Fruit fly (Drosophila melanogaster) whole organism, embryonic: Measurements from ENCODE around the gene CG5399.

Source experiments
- Adf1 ChIP-seq: fragments of 200-800 bp; sonication (Bioruptor generic); IDR thresholded peaks from 2 replicates; pipeline ENCODE4 v1.3.6; 2022; ENCODE audit warnings: missing biosample characterization, missing genetic modification characterization
- Bgb ChIP-seq: fragments of 200-800 bp; sonication (Bioruptor generic); IDR thresholded peaks from 2 replicates; pipeline ENCODE4 v1.3.6; 2022; ENCODE audit warnings: missing biosample characterization, missing genetic modification characterization; ENCODE audit not compliant: partially characterized antibody
- C15 ChIP-seq: fragments of 200-800 bp; sonication (Bioruptor generic); IDR thresholded peaks from 3 replicates; pipeline ENCODE4 v1.3.6; 2022; ENCODE audit warnings: missing biosample characterization, missing genetic modification characterization
- CG11247 ChIP-seq: fragments of 200-800 bp; sonication (Bioruptor generic); IDR thresholded peaks from 2 replicates; pipeline ENCODE4 v1.3.6; 2022; ENCODE audit warnings: missing biosample characterization, missing genetic modification characterization
- CG11398 ChIP-seq: fragments of 200-800 bp; sonication (Bioruptor generic); optimal IDR thresholded peaks from 2 replicates; lab custom pipeline; 2016; ENCODE audit warnings: missing biosample characterization, missing genetic modification characterization
- CG12769 ChIP-seq: fragments of 200-800 bp; sonication (Bioruptor generic); optimal IDR thresholded peaks from 2 replicates; lab custom pipeline; 2019; ENCODE audit warnings: missing biosample characterization, mild to moderate bottlenecking, missing genetic modification characterization, moderate library complexity
- CG13287 ChIP-seq: fragments of 200-800 bp; sonication (Bioruptor generic); IDR thresholded peaks from 2 replicates; pipeline ENCODE4 v1.3.6; 2022; ENCODE audit warnings: missing biosample characterization, missing genetic modification characterization; ENCODE audit not compliant: partially characterized antibody
- CG15601 ChIP-seq: fragments of 200-800 bp; sonication (Bioruptor generic); optimal IDR thresholded peaks from 3 replicates; lab custom pipeline; 2019; ENCODE audit warnings: missing biosample characterization, mild to moderate bottlenecking, missing genetic modification characterization, moderate library complexity
- CG15696 ChIP-seq: fragments of 200-800 bp; sonication (Bioruptor generic); optimal IDR thresholded peaks from 2 replicates; lab custom pipeline; 2019; ENCODE audit warnings: missing biosample characterization, mild to moderate bottlenecking, missing genetic modification characterization, moderate library complexity
- CG33213 ChIP-seq: fragments of 200-800 bp; sonication (Bioruptor generic); optimal IDR thresholded peaks from 3 replicates; lab custom pipeline; 2016; ENCODE audit warnings: missing biosample characterization, missing genetic modification characterization
- CG3726 ChIP-seq: fragments of 200-800 bp; sonication (Bioruptor generic); IDR thresholded peaks from 3 replicates; pipeline ENCODE4, ENCODE4 v1.3.6; 2022; ENCODE audit warnings: missing biosample characterization, missing genetic modification characterization
- CG5245 ChIP-seq: fragments of 200-800 bp; sonication (Bioruptor generic); optimal IDR thresholded peaks from 3 replicates; lab custom pipeline; 2016; ENCODE audit warnings: missing biosample characterization, missing genetic modification characterization
- CG6683 ChIP-seq: fragments of 200-800 bp; sonication (Bioruptor generic); optimal IDR thresholded peaks from 2 replicates; lab custom pipeline; 2017; ENCODE audit warnings: missing biosample characterization, mild to moderate bottlenecking, missing genetic modification characterization, missing genetic modification reagents
- CG6765 ChIP-seq: fragments of 200-800 bp; sonication (Bioruptor generic); optimal IDR thresholded peaks from 3 replicates; lab custom pipeline; 2017; ENCODE audit warnings: missing biosample characterization, mild to moderate bottlenecking, missing genetic modification characterization
- CG7786 ChIP-seq: fragments of 200-800 bp; sonication (Bioruptor generic); optimal IDR thresholded peaks from 2 replicates; lab custom pipeline; 2016; ENCODE audit warnings: missing biosample characterization, missing genetic modification characterization
- CG8281 ChIP-seq: fragments of 200-800 bp; sonication (Bioruptor generic); optimal IDR thresholded peaks from 2 replicates; lab custom pipeline; 2018; ENCODE audit warnings: missing biosample characterization, mild to moderate bottlenecking, missing genetic modification characterization, moderate library complexity
- CG9727 ChIP-seq: fragments of 200-800 bp; sonication (Bioruptor generic); optimal IDR thresholded peaks from 3 replicates; lab custom pipeline; 2017; ENCODE audit warnings: missing biosample characterization, mild to moderate bottlenecking, missing genetic modification characterization
- Doc2 ChIP-seq: fragments of 200-800 bp; sonication (Bioruptor generic); IDR thresholded peaks from 2 replicates; pipeline ENCODE4 v1.3.6; 2022; ENCODE audit warnings: missing biosample characterization, missing genetic modification characterization
- Drgx ChIP-seq: fragments of 200-800 bp; sonication (Bioruptor generic); IDR thresholded peaks from 2 replicates; pipeline ENCODE4 v1.3.6; 2022; ENCODE audit warnings: missing biosample characterization, missing genetic modification characterization
- E2f1 ChIP-seq: fragments of 200-800 bp; sonication (Bioruptor generic); IDR thresholded peaks from 2 replicates; pipeline ENCODE4 v1.3.6; 2022; ENCODE audit warnings: missing biosample characterization, missing genetic modification characterization
- H2.0 ChIP-seq: fragments of 200-800 bp; sonication (Bioruptor generic); IDR thresholded peaks from 2 replicates; pipeline ENCODE4 v1.3.6; 2022; ENCODE audit warnings: missing biosample characterization, missing genetic modification characterization
- HLH54F ChIP-seq: fragments of 200-800 bp; sonication (Bioruptor generic); optimal IDR thresholded peaks from 3 replicates; lab custom pipeline; 2016; ENCODE audit warnings: missing biosample characterization, missing genetic modification characterization
- MBD-R2 ChIP-seq: fragments of 200-800 bp; sonication (Bioruptor generic); IDR thresholded peaks from 2 replicates; pipeline ENCODE4 v1.3.6; 2022; ENCODE audit warnings: missing biosample characterization, missing genetic modification characterization
- NC2β ChIP-seq: fragments of 200-800 bp; sonication (Bioruptor generic); optimal IDR thresholded peaks from 2 replicates; lab custom pipeline; 2016; ENCODE audit warnings: missing biosample characterization, missing genetic modification characterization
- Nf-YB ChIP-seq: fragments of 200-800 bp; sonication (Bioruptor generic); optimal IDR thresholded peaks from 3 replicates; lab custom pipeline; 2019; ENCODE audit warnings: missing biosample characterization, mild to moderate bottlenecking, missing genetic modification characterization, moderate library complexity
- Six4 ChIP-seq: fragments of 200-800 bp; sonication (Bioruptor generic); optimal IDR thresholded peaks from 2 replicates; lab custom pipeline; 2016; ENCODE audit warnings: missing biosample characterization, missing genetic modification characterization
- Sox100B ChIP-seq: fragments of 200-800 bp; sonication (Bioruptor generic); optimal IDR thresholded peaks from 3 replicates; lab custom pipeline; 2018; ENCODE audit warnings: missing biosample characterization, mild to moderate bottlenecking, missing genetic modification characterization
- Sry-β ChIP-seq: fragments of 200-800 bp; sonication (Bioruptor generic); optimal IDR thresholded peaks from 2 replicates; lab custom pipeline; 2018; ENCODE audit warnings: missing biosample characterization, mild to moderate bottlenecking, missing genetic modification characterization, moderate library complexity
- Taf1 ChIP-seq: fragments of 200-800 bp; sonication (Bioruptor generic); IDR thresholded peaks from 2 replicates; pipeline ENCODE4 v1.3.6; 2022; ENCODE audit warnings: missing biosample characterization, missing genetic modification characterization
- ab ChIP-seq: fragments of 200-800 bp; sonication (Bioruptor generic); optimal IDR thresholded peaks from 2 replicates; lab custom pipeline; 2016; ENCODE audit warnings: missing biosample characterization, missing genetic modification characterization
- ac ChIP-seq: fragments of 200-800 bp; sonication (Bioruptor generic); optimal IDR thresholded peaks from 3 replicates; lab custom pipeline; 2017; ENCODE audit warnings: missing biosample characterization, mild to moderate bottlenecking, missing genetic modification characterization
- btn ChIP-seq: fragments of 200-800 bp; sonication (Bioruptor generic); optimal IDR thresholded peaks from 2 replicates; lab custom pipeline; 2016; ENCODE audit warnings: missing biosample characterization, missing genetic modification characterization
- chn ChIP-seq: fragments of 200-800 bp; sonication (Bioruptor generic); optimal IDR thresholded peaks from 2 replicates; lab custom pipeline; 2016; ENCODE audit warnings: missing biosample characterization, missing genetic modification characterization
- dati ChIP-seq: fragments of 200-800 bp; sonication (Bioruptor generic); IDR thresholded peaks from 2 replicates; pipeline ENCODE4 v1.3.6; 2022; ENCODE audit warnings: missing biosample characterization, missing genetic modification characterization
- disco-r ChIP-seq: fragments of 200-800 bp; sonication (Bioruptor generic); optimal IDR thresholded peaks from 2 replicates; lab custom pipeline; 2016; ENCODE audit warnings: missing biosample characterization, missing genetic modification characterization
- dm ChIP-seq: fragments of 200-800 bp; sonication (Bioruptor generic); optimal IDR thresholded peaks from 3 replicates; lab custom pipeline; 2016; ENCODE audit warnings: missing biosample characterization, missing genetic modification characterization
- hb ChIP-seq: fragments of 200-800 bp; sonication (Bioruptor generic); IDR thresholded peaks from 3 replicates; pipeline ENCODE4 v1.3.6; 2022; ENCODE audit warnings: missing biosample characterization, missing genetic modification characterization; ENCODE audit not compliant: partially characterized antibody
- kah ChIP-seq: fragments of 200-800 bp; sonication (Bioruptor generic); optimal IDR thresholded peaks from 2 replicates; lab custom pipeline; 2018; ENCODE audit warnings: missing biosample characterization, mild to moderate bottlenecking, missing genetic modification characterization
- knrl ChIP-seq: fragments of 200-800 bp; sonication (Bioruptor generic); IDR thresholded peaks from 3 replicates; pipeline ENCODE4 v1.3.6; 2022; ENCODE audit warnings: missing biosample characterization, missing genetic modification characterization; ENCODE audit not compliant: partially characterized antibody
- lola ChIP-seq, 3 experiments: fragments of >200 bp in 2 of 3; fragments of 200-800 bp in 1 of 3; sonication (Bioruptor generic) in 1 of 3; optimal IDR thresholded peaks; 2 replicates each; lab custom pipeline; 2017 to 2019; ENCODE audit warnings: missing biosample characterization in 3 of 3, missing genetic modification characterization in 3 of 3, mild to moderate bottlenecking in 1 of 3, moderate library complexity in 1 of 3
- luna ChIP-seq: fragments of 200-800 bp; sonication (Bioruptor generic); optimal IDR thresholded peaks from 2 replicates; lab custom pipeline; 2016; ENCODE audit warnings: missing biosample characterization, missing genetic modification characterization
- pfk ChIP-seq: fragments of 200-800 bp; sonication (Bioruptor generic); optimal IDR thresholded peaks from 2 replicates; lab custom pipeline; 2018; ENCODE audit warnings: missing biosample characterization, mild to moderate bottlenecking, missing genetic modification characterization, moderate library complexity
- scrt ChIP-seq: fragments of 200-800 bp; sonication (Bioruptor generic); optimal IDR thresholded peaks from 2 replicates; lab custom pipeline; 2018; ENCODE audit warnings: missing biosample characterization, mild to moderate bottlenecking, missing genetic modification characterization, moderate library complexity
- sim ChIP-seq: fragments of 200-800 bp; sonication (Bioruptor generic); IDR thresholded peaks from 2 replicates; pipeline ENCODE4 v1.3.6; 2022; ENCODE audit warnings: missing biosample characterization, missing genetic modification characterization
- slou ChIP-seq: fragments of 200-800 bp; sonication (Bioruptor generic); optimal IDR thresholded peaks from 3 replicates; lab custom pipeline; 2016; ENCODE audit warnings: missing biosample characterization, missing genetic modification characterization
- sna ChIP-seq: fragments of 200-800 bp; sonication (Bioruptor generic); IDR thresholded peaks from 2 replicates; pipeline ENCODE4 v1.3.6; 2022; ENCODE audit warnings: missing biosample characterization, missing genetic modification characterization; ENCODE audit not compliant: partially characterized antibody
- sr ChIP-seq: fragments of 200-800 bp; sonication (Bioruptor generic); IDR thresholded peaks from 3 replicates; pipeline ENCODE4 v1.3.6; 2022; ENCODE audit warnings: missing biosample characterization, missing genetic modification characterization
- unc-4 ChIP-seq: fragments of 200-800 bp; sonication (Bioruptor generic); IDR thresholded peaks from 2 replicates; pipeline ENCODE4 v1.3.6; 2022; ENCODE audit warnings: missing biosample characterization, missing genetic modification characterization; ENCODE audit not compliant: partially characterized antibody
- vvl ChIP-seq: fragments of 200-800 bp; sonication (Bioruptor generic); IDR thresholded peaks from 2 replicates; pipeline ENCODE4 v1.3.6; 2022; ENCODE audit warnings: missing biosample characterization, missing genetic modification characterization

The CG5399 gene

dm6 chr3R:15676186-15677073 is 18.6 kb upstream of the CG5399 start (continued):
- peak; percentile 4 for TF ChIP-seq CG15696
- no peak for TF ChIP-seq CG6683 (GFP tag; lab: Kevin White, UChicago)
- peak; percentile 45 for TF ChIP-seq chn
- no peak for TF ChIP-seq btn (GFP tag; lab: Kevin White, UChicago)
- TF ChIP-seq CG33213 (GFP tag; lab: Kevin White, UChicago): no peak
- TF ChIP-seq Sox100B (GFP tag; lab: Kevin White, UChicago): peak; percentile 27
- TF ChIP-seq luna: no peak
- TF ChIP-seq CG3726 (GFP tag; lab: Robert Waterston, UW): no peak
- TF ChIP-seq CG6765 (GFP tag; lab: Kevin White, UChicago): no peak
- TF ChIP-seq CG11247 (GFP tag; lab: Robert Waterston, UW): peak; percentile 7; the same call in 1 of the 2 replicates
- no peak for TF ChIP-seq Six4 (GFP tag; lab: Kevin White, UChicago)
- no peak for TF ChIP-seq disco-r
- no peak for TF ChIP-seq scrt (GFP tag; lab: Kevin White, UChicago)
- TF ChIP-seq CG7786 (GFP tag; lab: Kevin White, UChicago): no peak
- TF ChIP-seq CG15601 (tag; lab: Kevin White, UChicago): peak; percentile 83
- TF ChIP-seq dati (GFP tag; lab: Robert Waterston, UW): peak; percentile 23; the same call in 1 of the 2 replicates
- no peak for TF ChIP-seq C15 (GFP tag; lab: Robert Waterston, UW)
- TF ChIP-seq HLH54F (GFP tag; lab: Kevin White, UChicago): no peak
- 0 out of 2 replicates have a peak, but pooled peaks have one; percentile 31 for TF ChIP-seq sim
- no peak for TF ChIP-seq Taf1 (GFP tag; lab: Robert Waterston, UW)
- TF ChIP-seq slou (GFP tag; lab: Kevin White, UChicago): no peak
- no peak for TF ChIP-seq ab (GFP tag; lab: Kevin White, UChicago)
- peak; percentile 63 for TF ChIP-seq CG11398 (GFP tag; lab: Kevin White, UChicago)
- no peak for TF ChIP-seq unc-4
- no peak for TF ChIP-seq Sry-β (GFP tag; lab: Kevin White, UChicago)
- TF ChIP-seq kah (GFP tag; lab: Kevin White, UChicago): no peak
- no peak for TF ChIP-seq CG5245 (GFP tag; lab: Kevin White, UChicago)
- TF ChIP-seq hb (GFP tag; lab: Robert Waterston, UW): no peak
- TF ChIP-seq ac (GFP tag; lab: Kevin White, UChicago): no peak
- TF ChIP-seq dm (GFP tag; lab: Kevin White, UChicago): peak; percentile 11
- no peak for TF ChIP-seq sna (GFP tag; lab: Robert Waterston, UW)
- peak; percentile 26; the same call in 1 of the 2 replicates for TF ChIP-seq Drgx (GFP tag; lab: Robert Waterston, UW)
- no peak for TF ChIP-seq Bgb
- peak; percentile 33 for TF ChIP-seq CG9727 (GFP tag; lab: Kevin White, UChicago)
- TF ChIP-seq CG13287: no peak
- TF ChIP-seq Adf1 (GFP tag; lab: Robert Waterston, UW): no peak
- TF ChIP-seq pfk: no peak
- no peak for TF ChIP-seq Doc2
- no peak for TF ChIP-seq sr
- no peak for TF ChIP-seq knrl (GFP tag; lab: Robert Waterston, UW)
- TF ChIP-seq H2.0: peak; percentile 39; the same call in 1 of the 2 replicates
- no peak for TF ChIP-seq Nf-YB (GFP tag; lab: Kevin White, UChicago)
- peak in 1 of 3 experiments; percentile 57 for TF ChIP-seq lola (GFP tag; optimal IDR thresholded peaks at IDR 0.05; lab: Kevin White, UChicago)
- no peak for TF ChIP-seq E2f1 (GFP tag; lab: Robert Waterston, UW)
- TF ChIP-seq MBD-R2 (GFP tag; lab: Robert Waterston, UW): no peak
- TF ChIP-seq NC2β (GFP tag; lab: Kevin White, UChicago): no peak
- peak; percentile 40; the same call in 1 of the 2 replicates for TF ChIP-seq vvl
- peak; percentile 16 for TF ChIP-seq CG8281 (tag; lab: Kevin White, UChicago)
- TF ChIP-seq CG12769 (tag; lab: Kevin White, UChicago): peak; percentile 32
